Worm (Caenorhabditis elegans): ENCODE results near the gene ets-7.

DNA sequence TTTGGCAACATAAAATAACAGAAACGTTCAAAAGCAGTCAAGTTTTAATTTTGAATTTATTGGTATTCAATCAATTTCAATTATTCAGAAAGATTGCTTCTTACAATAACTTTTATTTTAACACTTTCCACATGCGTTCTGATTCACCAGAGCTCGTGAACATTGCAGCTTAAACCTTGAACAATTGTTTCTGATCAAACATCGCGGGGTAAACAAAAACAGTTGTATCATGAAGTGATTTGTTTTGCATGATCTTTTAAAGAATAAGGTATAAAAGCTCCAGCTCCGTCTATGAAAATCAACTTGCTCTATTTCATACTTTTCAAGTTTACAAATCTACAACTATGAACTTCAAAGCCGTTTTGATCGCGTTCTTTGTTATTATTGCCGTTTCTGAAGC lies 35.2 kb downstream of the ets-7 start, which contains the start of gene C54F6.6:
- TF ChIP-seq aly-1 (tag; optimal IDR thresholded peaks at IDR 0.05) (no peak), sea-1 (GFP tag; conservative IDR thresholded peaks at IDR 0.05) (no peak)

Measured in whole organism, early embryonic.